Worm (Caenorhabditis elegans) whole organism, young adult: Measurements from ENCODE around the gene sra-28.

ENCODE experiments used
- F10E7.11 ChIP-seq: sonication (generic microtip); optimal IDR thresholded peaks from 2 replicates; lab custom pipeline; 2017; ENCODE audit warnings: mild to moderate bottlenecking, missing genetic modification characterization, moderate library complexity, missing compliant biosample characterization
- F23B12.7 ChIP-seq: sonication (generic microtip); optimal IDR thresholded peaks from 2 replicates; lab custom pipeline; 2017; ENCODE audit warnings: missing genetic modification characterization, mild to moderate bottlenecking, missing compliant biosample characterization, antibody characterized with exemption, moderate library complexity; ENCODE audit not compliant: insufficient read depth
- F52B5.7 ChIP-seq: sonication (generic microtip); optimal IDR thresholded peaks from 2 replicates; lab custom pipeline; 2016; ENCODE audit warnings: mild to moderate bottlenecking, missing genetic modification characterization, missing compliant biosample characterization
- ama-1 ChIP-seq, 3 experiments: fragments of 150-350 bp in 1 of 3; sonication (generic microtip) in 2 of 3; optimal IDR thresholded peaks; 2 replicates each; lab custom pipeline; 2014 to 2018; ENCODE audit warnings: missing biosample characterization in 2 of 3, missing genetic modification characterization in 2 of 3, missing genetic modification reagents in 2 of 3
- aptf-2 ChIP-seq: fragments of 200-800 bp; sonication (Bioruptor generic); conservative IDR thresholded peaks from 2 replicates; pipeline ENCODE4 v1.3.6; 2022; ENCODE audit warnings: missing genetic modification reagents, missing genetic modification characterization, missing compliant biosample characterization
- aptf-3 ChIP-seq: fragments of 200-800 bp; sonication (Bioruptor generic); IDR thresholded peaks from 2 replicates; pipeline ENCODE4 v1.3.6; 2022; ENCODE audit warnings: missing genetic modification characterization, missing compliant biosample characterization
- athp-1 ChIP-seq: sonication (generic microtip); optimal IDR thresholded peaks from 2 replicates; lab custom pipeline; 2017; ENCODE audit warnings: mild to moderate bottlenecking, missing genetic modification characterization, missing compliant biosample characterization
- attf-6 ChIP-seq: fragments of 200-800 bp; sonication (Bioruptor generic); IDR thresholded peaks from 2 replicates; pipeline ENCODE4 v1.3.6; 2022; ENCODE audit warnings: missing genetic modification reagents, missing genetic modification characterization, missing compliant biosample characterization
- hrde-1 ChIP-seq: sonication (generic microtip); optimal IDR thresholded peaks from 2 replicates; lab custom pipeline; 2016; ENCODE audit warnings: missing genetic modification characterization, mild to moderate bottlenecking, missing compliant biosample characterization, moderate library complexity, missing genotype, missing genetic modification reagents, borderline replicate concordance
- lin-35 ChIP-seq, 3 experiments: fragments of 150-350 bp in 2 of 3; sonication (generic microtip) in 1 of 3; optimal IDR thresholded peaks; 2 replicates each; lab custom pipeline; 2014 to 2018; ENCODE audit warnings: missing biosample characterization in 3 of 3, missing genetic modification characterization in 3 of 3, missing genetic modification reagents in 3 of 3
- pha-4 ChIP-seq: fragments of 150-350 bp; sonication (generic microtip); optimal IDR thresholded peaks from 2 replicates; lab custom pipeline; 2014; ENCODE audit warnings: missing biosample characterization, missing genetic modification reagents, missing genetic modification characterization
- snpc-1.1 ChIP-seq: sonication (generic microtip); optimal IDR thresholded peaks from 2 replicates; lab custom pipeline; 2017; ENCODE audit warnings: missing genetic modification characterization, mild to moderate bottlenecking, missing compliant biosample characterization, antibody characterized with exemption, moderate library complexity, missing genotype, missing genetic modification reagents; ENCODE audit not compliant: insufficient read depth
- ztf-25 ChIP-seq: fragments of 200-800 bp; sonication (Bioruptor generic); IDR thresholded peaks from 2 replicates; pipeline ENCODE4 v1.3.6; 2022; ENCODE audit warnings: missing genetic modification reagents, missing genetic modification characterization, missing compliant biosample characterization

DNA sequence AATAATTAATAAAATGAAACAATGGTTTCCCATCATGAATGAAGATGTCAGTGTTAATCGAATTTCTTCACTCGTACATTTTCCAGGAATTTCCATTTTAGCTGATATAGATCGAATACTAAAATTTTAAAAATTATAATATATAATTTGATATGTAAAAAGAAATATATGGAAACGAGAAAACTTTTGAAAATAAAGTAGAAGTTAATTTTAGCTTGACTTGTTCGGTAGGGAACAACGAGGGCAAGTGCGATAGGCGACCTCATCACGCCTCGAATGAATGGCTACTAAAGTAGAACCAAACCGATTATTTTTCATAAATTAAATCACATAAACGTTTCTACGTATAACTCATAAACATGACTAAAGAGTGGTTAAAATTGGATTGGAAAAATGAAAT is 4.8 kb upstream of the sra-28 start, which contains the start of gene sra-31:
- no peak for TF ChIP-seq pha-4 (tag; lab: Kevin White, UChicago)
- no peak for TF ChIP-seq aptf-2 (GFP tag; lab: Robert Waterston, UW)
- TF ChIP-seq ama-1 (optimal IDR thresholded peaks at IDR 0.05; lab: Kevin White, UChicago) = no peak
- no peak for TF ChIP-seq ama-1 (GFP tag; optimal IDR thresholded peaks at IDR 0.05; lab: Kevin White, UChicago)
- no peak for TF ChIP-seq lin-35 (GFP tag; optimal IDR thresholded peaks at IDR 0.05; lab: Kevin White, UChicago)
- no peak for TF ChIP-seq F52B5.7 (tag; lab: Kevin White, UChicago)
- TF ChIP-seq aptf-3 (GFP tag; lab: Robert Waterston, UW) = no peak
- no peak for TF ChIP-seq attf-6 (GFP tag; lab: Robert Waterston, UW)
- no peak for TF ChIP-seq snpc-1.1 (tag; lab: Kevin White, UChicago)
- no peak for TF ChIP-seq ztf-25
- no peak for TF ChIP-seq F10E7.11 (tag; lab: Kevin White, UChicago)
- TF ChIP-seq hrde-1 (tag; lab: Kevin White, UChicago) = no peak
- TF ChIP-seq athp-1 (tag; lab: Kevin White, UChicago) = no peak
- TF ChIP-seq F23B12.7 = no peak
